Worm (Caenorhabditis elegans) whole organism, young adult: Measurements from ENCODE around the gene W08F4.12.

Source experiments
- B0035.1 ChIP-seq: sonication (generic microtip); optimal IDR thresholded peaks from 2 replicates; lab custom pipeline; 2016; ENCODE audit warnings: missing genetic modification characterization, mild to moderate bottlenecking, missing compliant biosample characterization, missing genotype, missing genetic modification reagents
- ceh-58 ChIP-seq: fragments of 200-800 bp; sonication (Bioruptor generic); IDR thresholded peaks from 2 replicates; pipeline ENCODE4 v1.3.6; 2022; ENCODE audit warnings: missing genetic modification characterization, missing compliant biosample characterization
- hlh-26 ChIP-seq: fragments of 200-800 bp; sonication (Bioruptor generic); conservative IDR thresholded peaks from 2 replicates; pipeline ENCODE4 v1.3.6; 2022; ENCODE audit warnings: missing genetic modification reagents, missing genetic modification characterization, missing compliant biosample characterization
- snpc-3.4 ChIP-seq: sonication (generic microtip); optimal IDR thresholded peaks from 2 replicates; lab custom pipeline; 2017; ENCODE audit warnings: missing genetic modification characterization, mild to moderate bottlenecking, missing compliant biosample characterization, antibody characterized with exemption, moderate library complexity, missing genotype, missing genetic modification reagents
- tbx-9 ChIP-seq: sonication (generic microtip); optimal IDR thresholded peaks from 2 replicates; lab custom pipeline; 2016; ENCODE audit warnings: borderline replicate concordance, missing genetic modification characterization, inconsistent platforms, missing compliant biosample characterization
- xnd-1 ChIP-seq: sonication (generic microtip); optimal IDR thresholded peaks from 2 replicates; lab custom pipeline; 2016; ENCODE audit warnings: missing genotype, missing genetic modification reagents, missing genetic modification characterization, missing compliant biosample characterization

DNA sequence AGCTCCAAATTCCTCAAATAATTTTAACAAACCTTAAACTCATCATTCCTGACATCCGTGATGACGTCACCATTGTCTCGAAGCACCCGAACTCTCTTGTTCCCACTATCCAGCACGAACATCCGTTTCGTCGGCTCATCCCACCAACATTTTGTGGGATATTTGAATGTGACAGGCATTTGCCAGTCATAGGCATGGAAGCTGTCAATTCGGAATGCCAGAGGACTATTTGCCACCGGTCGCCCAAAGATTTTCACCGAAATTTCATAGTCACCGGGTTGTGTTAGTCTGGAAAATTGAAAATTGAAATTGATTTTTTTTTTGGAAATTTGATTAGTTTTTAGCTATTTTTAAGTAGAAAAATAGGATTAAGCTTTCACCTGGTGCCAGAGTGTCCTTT, 12.5 kb upstream of the W08F4.12 start:
- TF ChIP-seq hlh-26 (GFP tag; lab: Robert Waterston, UW) (no peak), tbx-9 (no peak), xnd-1 (tag; lab: Kevin White, UChicago) (no peak), snpc-3.4 (tag; lab: Kevin White, UChicago) (no peak), B0035.1 (tag; lab: Kevin White, UChicago) (no peak), ceh-58 (no peak)
